Fruit fly (Drosophila melanogaster): ENCODE data around the gene P5cr.

DNA sequence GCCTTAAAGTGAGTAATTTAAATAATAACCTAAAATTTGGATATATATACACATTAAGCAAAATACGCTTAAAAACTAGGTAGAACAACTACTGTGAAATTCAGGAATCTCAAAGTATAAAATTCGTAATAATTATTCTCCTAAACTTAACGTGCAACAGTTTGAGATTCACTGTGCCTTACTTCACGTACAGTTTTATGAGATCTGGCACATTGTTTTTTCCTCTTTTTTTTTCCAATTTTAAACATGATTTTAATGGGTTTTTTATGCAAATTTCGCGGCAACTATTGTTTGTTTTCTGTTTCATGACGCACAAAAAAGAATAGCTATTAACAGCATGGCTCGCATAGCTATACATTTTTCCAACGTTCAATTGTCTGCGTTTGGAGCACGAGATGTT lies 16.8 kb upstream of the P5cr start:
- TF ChIP-seq pan (optimal IDR thresholded peaks at IDR 0.05) (no peak), Myc (optimal IDR thresholded peaks at IDR 0.05) (peak; percentile 47), psq (GFP tag; optimal IDR thresholded peaks at IDR 0.05) (no peak), Dif (GFP tag; optimal IDR thresholded peaks at IDR 0.05; ENCODE audit: partially characterized antibody) (no peak)

Data from whole organism, wandering third instar larva.